Fruit fly (Drosophila melanogaster) S2 (cell line): ENCODE measurements around the gene CG9922.

Experiments used
- CG8478 ChIP-seq: fragments of >200 bp; optimal IDR thresholded peaks from 2 replicates; lab custom pipeline; 2018
- CTCF ChIP-seq, 2 experiments: fragments of >200 bp; optimal IDR thresholded peaks; 2 replicates each; lab custom pipeline; 2018

DNA sequence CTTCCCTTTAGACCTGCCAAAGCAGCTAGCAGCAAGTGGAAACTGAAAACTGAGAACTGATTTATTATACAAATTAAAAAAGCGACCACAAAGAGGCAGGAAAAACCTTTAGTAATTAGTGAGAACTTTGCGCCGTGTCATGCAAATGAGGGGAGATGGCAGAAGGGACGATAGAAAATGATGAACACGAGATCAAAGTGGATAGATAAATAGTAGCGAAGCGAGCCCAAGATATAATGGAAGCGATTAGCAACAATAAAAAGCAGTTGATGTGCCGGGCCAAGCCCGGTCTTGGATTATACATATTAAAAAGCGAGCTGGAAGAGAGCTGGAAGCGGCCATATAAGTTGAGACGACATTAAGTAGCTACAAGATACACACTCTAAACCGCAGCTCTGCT is 25.0 kb downstream of the CG9922 start:
- TF ChIP-seq CTCF (optimal IDR thresholded peaks at IDR 0.05; lab: Kevin White, UChicago) (no peak), CG8478 (lab: Kevin White, UChicago) (no peak)
